Fruit fly (Drosophila melanogaster) whole organism, prepupa: ENCODE measurements around the gene CG46309.
A peak's percentile ranks its signal among the peaks of the same experiment; 100 is the strongest.

ENCODE experiments used
- Blimp-1 ChIP-seq: fragments of 200-800 bp; sonication (Bioruptor generic); optimal IDR thresholded peaks from 3 replicates; lab custom pipeline; 2017; ENCODE audit warnings: missing biosample characterization, missing genetic modification characterization, mild to moderate bottlenecking, moderate library complexity, missing genetic modification reagents
- CG10631 ChIP-seq: fragments of 200-800 bp; sonication (Bioruptor generic); optimal IDR thresholded peaks from 2 replicates; lab custom pipeline; 2016; ENCODE audit warnings: missing biosample characterization, missing genetic modification characterization
- CG10669 ChIP-seq: fragments of 200-800 bp; sonication (Bioruptor generic); optimal IDR thresholded peaks from 3 replicates; lab custom pipeline; 2018; ENCODE audit warnings: missing biosample characterization, mild to moderate bottlenecking, missing genetic modification characterization, moderate library complexity
- CG11762 ChIP-seq: fragments of 200-800 bp; sonication (Bioruptor generic); optimal IDR thresholded peaks from 3 replicates; lab custom pipeline; 2016; ENCODE audit warnings: missing biosample characterization, missing genetic modification characterization; ENCODE audit not compliant: insufficient read depth
- CG15336 ChIP-seq: fragments of 200-800 bp; sonication (Bioruptor generic); IDR thresholded peaks from 2 replicates; pipeline ENCODE4 v1.3.6; 2022; ENCODE audit warnings: missing biosample characterization, missing genetic modification characterization
- CG1621 ChIP-seq: fragments of 200-800 bp; sonication (Bioruptor generic); optimal IDR thresholded peaks from 3 replicates; lab custom pipeline; 2018; ENCODE audit warnings: missing biosample characterization, mild to moderate bottlenecking, missing genetic modification characterization
- CG16779 ChIP-seq: fragments of 200-800 bp; sonication (Bioruptor generic); optimal IDR thresholded peaks from 3 replicates; lab custom pipeline; 2017; ENCODE audit warnings: missing biosample characterization, mild to moderate bottlenecking, missing genetic modification characterization
- CG3032 ChIP-seq: fragments of 200-800 bp; optimal IDR thresholded peaks from 2 replicates; lab custom pipeline; 2019; ENCODE audit warnings: missing biosample characterization, mild to moderate bottlenecking, missing genetic modification characterization, moderate library complexity
- CG31627 ChIP-seq: fragments of 200-800 bp; sonication (Bioruptor generic); optimal IDR thresholded peaks from 3 replicates; lab custom pipeline; 2016; ENCODE audit warnings: missing biosample characterization, missing genetic modification characterization
- CG32006 ChIP-seq: fragments of 200-800 bp; sonication (Bioruptor generic); optimal IDR thresholded peaks from 3 replicates; lab custom pipeline; 2017; ENCODE audit warnings: missing biosample characterization, mild to moderate bottlenecking, missing genetic modification characterization
- CG6163 ChIP-seq: fragments of 200-800 bp; sonication (Bioruptor generic); IDR thresholded peaks from 3 replicates; pipeline ENCODE4 v1.3.6; 2022; ENCODE audit warnings: missing biosample characterization, missing genetic modification characterization
- CG6276 ChIP-seq: fragments of 200-800 bp; sonication (Bioruptor generic); optimal IDR thresholded peaks from 2 replicates; lab custom pipeline; 2017; ENCODE audit warnings: missing biosample characterization, mild to moderate bottlenecking, missing genetic modification characterization
- CG6808 ChIP-seq: fragments of 200-800 bp; sonication (Bioruptor generic); optimal IDR thresholded peaks from 3 replicates; lab custom pipeline; 2017; ENCODE audit warnings: missing biosample characterization, missing genetic modification characterization, mild to moderate bottlenecking, moderate library complexity, missing genetic modification reagents
- CG6854 ChIP-seq: fragments of 200-800 bp; sonication (Bioruptor generic); optimal IDR thresholded peaks from 2 replicates; lab custom pipeline; 2017; ENCODE audit warnings: missing biosample characterization, mild to moderate bottlenecking, missing genetic modification characterization
- CG7368 ChIP-seq: fragments of 200-800 bp; sonication (Bioruptor generic); optimal IDR thresholded peaks from 3 replicates; lab custom pipeline; 2016; ENCODE audit warnings: missing biosample characterization, missing genetic modification characterization
- CG8119 ChIP-seq: fragments of 200-800 bp; sonication (Bioruptor generic); IDR thresholded peaks from 3 replicates; pipeline ENCODE4 v1.3.6; 2022; ENCODE audit warnings: missing biosample characterization, missing genetic modification characterization
- CG8319 ChIP-seq: fragments of 200-800 bp; sonication (Bioruptor generic); optimal IDR thresholded peaks from 3 replicates; lab custom pipeline; 2016; ENCODE audit warnings: missing biosample characterization, missing genetic modification characterization
- CG8632 ChIP-seq: fragments of 200-800 bp; sonication (Bioruptor generic); optimal IDR thresholded peaks from 3 replicates; lab custom pipeline; 2016; ENCODE audit warnings: missing biosample characterization, missing genetic modification characterization
- CG9139 ChIP-seq: fragments of 200-800 bp; sonication (Bioruptor generic); optimal IDR thresholded peaks from 3 replicates; lab custom pipeline; 2017; ENCODE audit warnings: missing biosample characterization, mild to moderate bottlenecking, missing genetic modification characterization
- Eip75B ChIP-seq: fragments of 200-800 bp; sonication (Bioruptor generic); optimal IDR thresholded peaks from 3 replicates; lab custom pipeline; 2016; ENCODE audit warnings: missing biosample characterization, missing genetic modification characterization
- Eip93F ChIP-seq: fragments of 200-800 bp; sonication (Bioruptor generic); optimal IDR thresholded peaks from 2 replicates; lab custom pipeline; 2016; ENCODE audit warnings: missing biosample characterization, mild to moderate bottlenecking, missing genetic modification characterization
- Ets21C ChIP-seq: fragments of 200-800 bp; sonication (Bioruptor generic); optimal IDR thresholded peaks from 3 replicates; lab custom pipeline; 2016; ENCODE audit warnings: missing biosample characterization, missing genetic modification characterization
- Ets96B ChIP-seq: fragments of 200-800 bp; optimal IDR thresholded peaks from 2 replicates; lab custom pipeline; 2019; ENCODE audit warnings: missing biosample characterization, mild to moderate bottlenecking, missing genetic modification characterization, moderate library complexity
- Hr38 ChIP-seq: sonication (Bioruptor generic); optimal IDR thresholded peaks from 2 replicates; lab custom pipeline; 2016; ENCODE audit warnings: missing biosample characterization, missing genetic modification characterization
- Hr39 ChIP-seq: fragments of 200-800 bp; sonication (Bioruptor generic); optimal IDR thresholded peaks from 2 replicates; lab custom pipeline; 2016; ENCODE audit warnings: missing biosample characterization, missing genetic modification characterization
- Hr4 ChIP-seq: fragments of 200-800 bp; sonication (Bioruptor generic); optimal IDR thresholded peaks from 3 replicates; lab custom pipeline; 2016; ENCODE audit warnings: missing biosample characterization, missing genetic modification characterization
- Lpt ChIP-seq: fragments of 200-800 bp; sonication (Bioruptor generic); optimal IDR thresholded peaks from 3 replicates; lab custom pipeline; 2016; ENCODE audit warnings: missing biosample characterization, missing genetic modification characterization
- Met ChIP-seq: fragments of 200-800 bp; sonication (Bioruptor generic); optimal IDR thresholded peaks from 3 replicates; lab custom pipeline; 2016; ENCODE audit warnings: missing biosample characterization, missing genetic modification characterization
- Smox ChIP-seq: fragments of 200-800 bp; sonication (Bioruptor generic); optimal IDR thresholded peaks from 3 replicates; lab custom pipeline; 2016; ENCODE audit warnings: missing biosample characterization, missing genetic modification characterization
- Sox102F ChIP-seq: fragments of 200-800 bp; sonication (Bioruptor generic); optimal IDR thresholded peaks from 2 replicates; lab custom pipeline; 2016; ENCODE audit warnings: missing biosample characterization, mild to moderate bottlenecking, missing genetic modification characterization
- Sox14 ChIP-seq: fragments of 200-800 bp; sonication (Bioruptor generic); optimal IDR thresholded peaks from 3 replicates; lab custom pipeline; 2016; ENCODE audit warnings: missing biosample characterization, missing genetic modification characterization
- acj6 ChIP-seq: fragments of 200-800 bp; sonication (Bioruptor generic); optimal IDR thresholded peaks from 3 replicates; lab custom pipeline; 2016; ENCODE audit warnings: missing biosample characterization, missing genetic modification characterization
- cyc ChIP-seq: fragments of 200-800 bp; sonication (Bioruptor generic); optimal IDR thresholded peaks from 3 replicates; lab custom pipeline; 2016; ENCODE audit warnings: missing biosample characterization, missing genetic modification characterization
- dsx ChIP-seq: fragments of 200-800 bp; optimal IDR thresholded peaks from 3 replicates; lab custom pipeline; 2019; ENCODE audit warnings: missing biosample characterization, mild to moderate bottlenecking, missing genetic modification characterization, moderate library complexity; ENCODE audit not compliant: poor library complexity, severe bottlenecking
- esn ChIP-seq: fragments of 200-800 bp; sonication (Bioruptor generic); optimal IDR thresholded peaks from 2 replicates; lab custom pipeline; 2016; ENCODE audit warnings: missing biosample characterization, mild to moderate bottlenecking, missing genetic modification characterization, moderate library complexity
- fd59A ChIP-seq: fragments of 200-800 bp; sonication (Bioruptor generic); optimal IDR thresholded peaks from 2 replicates; lab custom pipeline; 2017; ENCODE audit warnings: missing biosample characterization, mild to moderate bottlenecking, missing genetic modification characterization, missing genetic modification reagents
- fkh ChIP-seq: fragments of 200-800 bp; sonication (Bioruptor generic); optimal IDR thresholded peaks from 3 replicates; lab custom pipeline; 2017; ENCODE audit warnings: missing biosample characterization, mild to moderate bottlenecking, missing genetic modification characterization, moderate library complexity
- lz ChIP-seq: fragments of 200-800 bp; sonication (Bioruptor generic); optimal IDR thresholded peaks from 3 replicates; lab custom pipeline; 2016; ENCODE audit warnings: missing biosample characterization, missing genetic modification characterization
- pdm3 ChIP-seq: fragments of 200-800 bp; sonication (Bioruptor generic); optimal IDR thresholded peaks from 3 replicates; lab custom pipeline; 2016; ENCODE audit warnings: missing biosample characterization, missing genetic modification characterization
- salr ChIP-seq, 2 experiments: fragments of 200-800 bp; sonication (Bioruptor generic); optimal IDR thresholded peaks; 3 replicates each; lab custom pipeline; 2016 to 2018; ENCODE audit warnings: missing biosample characterization in 2 of 2, missing genetic modification characterization in 2 of 2, mild to moderate bottlenecking in 1 of 2
- spab ChIP-seq: fragments of 200-800 bp; sonication (Bioruptor generic); optimal IDR thresholded peaks from 2 replicates; lab custom pipeline; 2017; ENCODE audit warnings: missing biosample characterization, mild to moderate bottlenecking, missing genetic modification characterization, missing genetic modification reagents
- ss ChIP-seq, 2 experiments: fragments of 200-800 bp; sonication (Bioruptor generic); optimal IDR thresholded peaks; 2 replicates in 1 of 2; 3 replicates in 1 of 2; lab custom pipeline; 2017 to 2018; ENCODE audit warnings: mild to moderate bottlenecking in 2 of 2, missing biosample characterization in 2 of 2, missing genetic modification characterization in 2 of 2, moderate library complexity in 1 of 2
- svp ChIP-seq: fragments of 200-800 bp; sonication (Bioruptor generic); peaks from one replicate; lab custom pipeline; 2016; ENCODE audit warnings: missing biosample characterization, missing genetic modification characterization
- topi ChIP-seq: fragments of 200-800 bp; sonication (Bioruptor generic); optimal IDR thresholded peaks from 3 replicates; lab custom pipeline; 2016; ENCODE audit warnings: missing biosample characterization, missing genetic modification characterization
- vri ChIP-seq: fragments of 200-800 bp; sonication (Bioruptor generic); optimal IDR thresholded peaks from 3 replicates; lab custom pipeline; 2016; ENCODE audit warnings: missing biosample characterization, mild to moderate bottlenecking, missing genetic modification characterization

CG46309 gene

DNA sequence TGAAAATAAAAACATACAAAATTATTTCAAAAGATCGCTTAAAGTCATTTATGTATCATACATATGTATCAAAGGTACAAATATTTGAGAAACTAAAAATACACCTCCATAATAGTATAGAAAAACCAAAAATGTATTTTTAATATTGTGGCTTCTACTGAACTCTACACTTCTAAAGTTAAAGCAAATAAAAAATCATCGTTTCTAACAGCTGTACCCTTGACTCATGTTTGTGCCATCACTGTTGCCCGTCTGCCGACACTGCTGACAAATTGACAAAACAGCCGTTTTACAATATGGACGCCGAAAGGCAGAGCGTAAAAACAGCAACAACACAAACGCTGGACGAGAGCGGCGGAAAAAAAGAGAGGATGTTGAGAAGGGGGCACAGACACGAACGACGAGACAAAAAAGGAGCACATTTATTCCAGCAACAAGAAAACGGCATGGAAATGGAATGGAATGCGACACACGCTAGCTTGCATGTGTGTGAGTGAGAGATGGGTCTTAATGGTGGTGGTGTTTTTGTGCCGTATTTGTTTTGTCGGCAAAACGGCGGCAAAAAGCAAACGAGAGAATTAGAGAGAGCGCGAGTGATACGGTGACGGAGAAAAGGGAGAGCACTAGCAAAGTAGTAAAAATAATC lies 34.9 kb upstream of the CG46309 start (continued):
- TF ChIP-seq Sox14 (GFP tag; lab: Kevin White, UChicago) (peak; percentile 81), CG11762 (GFP tag; lab: Kevin White, UChicago) (peak; percentile 67), Ets96B (tag; lab: Kevin White, UChicago) (peak; percentile 75), Sox102F (GFP tag; lab: Kevin White, UChicago) (peak; percentile 65), dsx (GFP tag; lab: Kevin White, UChicago) (peak; percentile 71), CG6276 (GFP tag; lab: Kevin White, UChicago) (peak; percentile 83), CG8632 (GFP tag; lab: Kevin White, UChicago) (peak; percentile 72), Eip75B (GFP tag; lab: Kevin White, UChicago) (peak; percentile 63), acj6 (GFP tag; lab: Kevin White, UChicago) (peak; percentile 72), pdm3 (peak; percentile 79), esn (GFP tag; lab: Kevin White, UChicago) (peak; percentile 62), CG10669 (GFP tag; lab: Kevin White, UChicago) (peak; percentile 75), Hr38 (GFP tag; lab: Kevin White, UChicago) (peak; percentile 14), CG15336 (GFP tag; lab: Robert Waterston, UW) (no peak), Lpt (GFP tag; lab: Kevin White, UChicago) (peak; percentile 53), CG31627 (GFP tag; lab: Kevin White, UChicago) (peak; percentile 60), Met (peak; percentile 68), spab (GFP tag; lab: Kevin White, UChicago) (peak; percentile 72), fd59A (peak; percentile 40), Hr39 (GFP tag; lab: Kevin White, UChicago) (peak; percentile 68), cyc (peak; percentile 45), ss (GFP tag; optimal IDR thresholded peaks at IDR 0.05; lab: Kevin White, UChicago) (peak; percentile 58 to 60), lz (GFP tag; lab: Kevin White, UChicago) (peak; percentile 69), CG1621 (peak; percentile 52)

DNA sequence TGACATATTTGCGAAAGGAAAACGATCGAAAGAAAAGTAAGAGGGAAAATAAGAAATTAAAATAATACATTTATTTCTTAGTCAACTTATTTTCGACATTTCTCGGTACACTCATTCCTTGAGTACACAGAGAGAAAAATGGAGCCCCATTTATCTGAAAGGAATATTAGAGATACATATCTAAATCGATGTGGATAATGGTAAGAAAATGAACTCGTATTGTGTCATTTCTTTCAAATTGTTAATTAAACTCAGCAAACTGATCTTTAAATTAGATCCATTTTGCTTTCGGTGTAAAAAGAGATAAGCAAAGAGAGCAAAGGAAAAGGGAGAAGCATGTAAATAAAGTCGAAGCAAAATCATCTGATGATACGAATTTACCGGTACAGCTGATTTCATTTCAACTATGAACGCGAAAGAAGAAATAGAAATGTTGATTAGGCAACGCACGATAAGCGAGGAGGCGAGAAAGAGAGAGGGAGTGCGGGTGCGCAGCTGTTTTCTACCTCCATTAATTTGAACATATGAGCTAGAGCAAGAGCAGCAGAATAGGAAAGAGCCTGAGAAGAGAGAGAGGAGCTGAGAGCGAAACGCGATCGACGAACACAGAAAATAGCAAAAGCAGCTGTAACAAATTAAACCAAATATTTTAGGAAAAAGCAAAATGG lies 34.2 kb upstream of the CG46309 start:
- TF ChIP-seq cyc (peak; percentile 92), CG8119 (GFP tag; lab: Robert Waterston, UW) (no peak), Sox14 (GFP tag; lab: Kevin White, UChicago) (peak; percentile 91), CG11762 (GFP tag; lab: Kevin White, UChicago) (peak; percentile 84), Hr4 (GFP tag; lab: Kevin White, UChicago) (peak; percentile 87), CG9139 (GFP tag; lab: Kevin White, UChicago) (peak; percentile 31), lz (GFP tag; lab: Kevin White, UChicago) (peak; percentile 90), Eip75B (GFP tag; lab: Kevin White, UChicago) (peak; percentile 83), CG6808 (GFP tag; lab: Kevin White, UChicago) (peak; percentile 69), dsx (GFP tag; lab: Kevin White, UChicago) (peak; percentile 75), CG6276 (GFP tag; lab: Kevin White, UChicago) (peak; percentile 70), Hr38 (GFP tag; lab: Kevin White, UChicago) (no peak), CG6854 (GFP tag; lab: Kevin White, UChicago) (peak; percentile 55), CG3032 (tag; lab: Kevin White, UChicago) (peak; percentile 87), Ets96B (tag; lab: Kevin White, UChicago) (peak; percentile 86), svp (GFP tag; lab: Kevin White, UChicago) (peak; percentile 95), salr (GFP tag; optimal IDR thresholded peaks at IDR 0.05; lab: Kevin White, UChicago) (peak; percentile 38 to 79), CG8319 (GFP tag; lab: Kevin White, UChicago) (peak; percentile 77), CG10631 (GFP tag; lab: Kevin White, UChicago) (peak; percentile 87), fkh (GFP tag; lab: Kevin White, UChicago) (peak; percentile 22), Eip93F (GFP tag; lab: Kevin White, UChicago) (peak; percentile 82), acj6 (GFP tag; lab: Kevin White, UChicago) (peak; percentile 88), Blimp-1 (GFP tag; lab: Kevin White, UChicago) (peak; percentile 71), topi (GFP tag; lab: Kevin White, UChicago) (peak; percentile 92), Smox (peak; percentile 91), CG16779 (tag; lab: Kevin White, UChicago) (peak; percentile 50), CG32006 (GFP tag; lab: Kevin White, UChicago) (peak; percentile 83), CG6163 (GFP tag; lab: Robert Waterston, UW) (no peak), ss (GFP tag; optimal IDR thresholded peaks at IDR 0.05; lab: Kevin White, UChicago) (peak in 1 of 2 experiments; percentile 70), Ets21C (GFP tag; lab: Kevin White, UChicago) (peak; percentile 87), CG7368 (GFP tag; lab: Kevin White, UChicago) (peak; percentile 93), vri (GFP tag; lab: Kevin White, UChicago) (peak; percentile 85)
